Fruit fly (Drosophila melanogaster) whole organism, embryonic: ENCODE data around the gene CG10283.
A peak's percentile ranks its signal among the peaks of the same experiment; 100 is the strongest.

Experiments used
- ATbp ChIP-seq: fragments of 200-800 bp; sonication (Bioruptor generic); optimal IDR thresholded peaks from 2 replicates; lab custom pipeline; 2017; ENCODE audit warnings: missing biosample characterization, mild to moderate bottlenecking, missing genetic modification characterization, missing genetic modification reagents
- Atf-2 ChIP-seq: fragments of 200-800 bp; sonication (Bioruptor generic); optimal IDR thresholded peaks from 2 replicates; lab custom pipeline; 2016; ENCODE audit warnings: missing biosample characterization, missing genetic modification characterization
- C15 ChIP-seq: fragments of 200-800 bp; sonication (Bioruptor generic); IDR thresholded peaks from 3 replicates; pipeline ENCODE4 v1.3.6; 2022; ENCODE audit warnings: missing biosample characterization, missing genetic modification characterization
- CG10147 ChIP-seq: fragments of 200-800 bp; sonication (Bioruptor generic); optimal IDR thresholded peaks from 2 replicates; lab custom pipeline; 2019; ENCODE audit warnings: missing biosample characterization, mild to moderate bottlenecking, missing genetic modification characterization, moderate library complexity
- CG1024 ChIP-seq: fragments of 200-800 bp; sonication (Bioruptor generic); IDR thresholded peaks from 2 replicates; pipeline ENCODE4 v1.3.6; 2022; ENCODE audit warnings: missing biosample characterization, missing genetic modification characterization
- CG10431 ChIP-seq: fragments of 200-800 bp; sonication (Bioruptor generic); optimal IDR thresholded peaks from 3 replicates; lab custom pipeline; 2018; ENCODE audit warnings: missing biosample characterization, mild to moderate bottlenecking, missing genetic modification characterization
- CG10565 ChIP-seq: fragments of 200-800 bp; sonication (Bioruptor generic); optimal IDR thresholded peaks from 3 replicates; lab custom pipeline; 2016; ENCODE audit warnings: missing biosample characterization, mild to moderate bottlenecking, missing genetic modification characterization
- CG1233 ChIP-seq: fragments of 200-800 bp; sonication (Bioruptor generic); optimal IDR thresholded peaks from 4 replicates; lab custom pipeline; 2018; ENCODE audit warnings: missing biosample characterization, mild to moderate bottlenecking, missing genetic modification characterization
- CG13424 ChIP-seq: fragments of 200-800 bp; sonication (Bioruptor generic); optimal IDR thresholded peaks from 2 replicates; lab custom pipeline; 2019; ENCODE audit warnings: missing biosample characterization, mild to moderate bottlenecking, missing genetic modification characterization, moderate library complexity
- CG14441 ChIP-seq: fragments of 200-800 bp; sonication (Bioruptor generic); IDR thresholded peaks from 2 replicates; pipeline ENCODE4 v1.3.6; 2022; ENCODE audit warnings: missing biosample characterization, missing genetic modification characterization
- CG16779 ChIP-seq: fragments of 200-800 bp; sonication (Bioruptor generic); IDR thresholded peaks from 2 replicates; pipeline ENCODE4 v1.3.6; 2022; ENCODE audit warnings: missing biosample characterization, missing genetic modification characterization
- CG16863 ChIP-seq: fragments of 200-800 bp; sonication (Bioruptor generic); optimal IDR thresholded peaks from 3 replicates; lab custom pipeline; 2016; ENCODE audit warnings: missing biosample characterization, missing genetic modification characterization
- CG18599 ChIP-seq: fragments of 200-800 bp; sonication (Bioruptor generic); optimal IDR thresholded peaks from 3 replicates; lab custom pipeline; 2017; ENCODE audit warnings: missing biosample characterization, missing genetic modification characterization, mild to moderate bottlenecking, moderate library complexity, missing genetic modification reagents
- CG18619 ChIP-seq: fragments of 200-800 bp; sonication (Bioruptor generic); optimal IDR thresholded peaks from 3 replicates; lab custom pipeline; 2017; ENCODE audit warnings: missing biosample characterization, mild to moderate bottlenecking, missing genetic modification characterization
- CG18764 ChIP-seq: fragments of 200-800 bp; sonication (Bioruptor generic); optimal IDR thresholded peaks from 3 replicates; lab custom pipeline; 2016; ENCODE audit warnings: missing biosample characterization, missing genetic modification characterization
- CG2889 ChIP-seq: fragments of 200-800 bp; sonication (Bioruptor generic); IDR thresholded peaks from 3 replicates; pipeline ENCODE4 v1.3.6; 2022; ENCODE audit warnings: missing biosample characterization, missing genetic modification characterization
- CG30431 ChIP-seq: fragments of 200-800 bp; sonication (Bioruptor generic); optimal IDR thresholded peaks from 2 replicates; lab custom pipeline; 2017; ENCODE audit warnings: missing biosample characterization, missing genetic modification characterization
- CG31388 ChIP-seq: fragments of 200-800 bp; sonication (Bioruptor generic); optimal IDR thresholded peaks from 2 replicates; lab custom pipeline; 2016; ENCODE audit warnings: missing biosample characterization, missing genetic modification characterization
- CG31441 ChIP-seq: fragments of 200-800 bp; sonication (Bioruptor generic); IDR thresholded peaks from 2 replicates; pipeline ENCODE4 v1.3.6; 2022; ENCODE audit warnings: missing biosample characterization, missing genetic modification characterization
- CG32772 ChIP-seq: fragments of 200-800 bp; sonication (Bioruptor generic); IDR thresholded peaks from 2 replicates; pipeline ENCODE4 v1.3.6; 2022; ENCODE audit warnings: missing biosample characterization, missing genetic modification characterization
- CG3838 ChIP-seq: fragments of 200-800 bp; sonication (Bioruptor generic); optimal IDR thresholded peaks from 3 replicates; lab custom pipeline; 2016; ENCODE audit warnings: missing biosample characterization, missing genetic modification characterization
- CG7271 ChIP-seq: fragments of 200-800 bp; sonication (Bioruptor generic); optimal IDR thresholded peaks from 2 replicates; lab custom pipeline; 2018; ENCODE audit warnings: missing biosample characterization, mild to moderate bottlenecking, missing genetic modification characterization, moderate library complexity
- CG7556 ChIP-seq: fragments of 200-800 bp; sonication (Bioruptor generic); optimal IDR thresholded peaks from 2 replicates; lab custom pipeline; 2017; ENCODE audit warnings: missing biosample characterization, mild to moderate bottlenecking, missing genetic modification characterization
- CG8924 ChIP-seq: fragments of 200-800 bp; optimal IDR thresholded peaks from 3 replicates; lab custom pipeline; 2019; ENCODE audit warnings: missing biosample characterization, mild to moderate bottlenecking, missing genetic modification characterization, moderate library complexity
- CkIIα-i1 ChIP-seq: fragments of 200-800 bp; sonication (Bioruptor generic); IDR thresholded peaks from 2 replicates; pipeline ENCODE4 v1.3.6; 2022; ENCODE audit warnings: missing biosample characterization, missing genetic modification characterization
- D ChIP-seq, 2 experiments: fragments of 200-800 bp in 1 of 2; fragments of >200 bp in 1 of 2; sonication (Bioruptor generic) in 1 of 2; optimal IDR thresholded peaks; 2 replicates in 1 of 2; 3 replicates in 1 of 2; lab custom pipeline; 2017; ENCODE audit warnings: mild to moderate bottlenecking in 1 of 2, missing biosample characterization in 1 of 2, missing genetic modification characterization in 1 of 2, missing genetic modification reagents in 1 of 2
- Dfd ChIP-seq, 2 experiments: fragments of >200 bp; optimal IDR thresholded peaks; 2 replicates each; lab custom pipeline; 2017; ENCODE audit warnings: missing biosample characterization in 2 of 2, missing genetic modification characterization in 2 of 2
- Fer1 ChIP-seq: fragments of 200-800 bp; sonication (Bioruptor generic); optimal IDR thresholded peaks from 2 replicates; lab custom pipeline; 2017; ENCODE audit warnings: missing biosample characterization, mild to moderate bottlenecking, missing genetic modification characterization
- Fer2 ChIP-seq: fragments of 200-800 bp; sonication (Bioruptor generic); optimal IDR thresholded peaks from 2 replicates; lab custom pipeline; 2018; ENCODE audit warnings: missing biosample characterization, mild to moderate bottlenecking, missing genetic modification characterization, moderate library complexity
- HHEX ChIP-seq: fragments of 200-800 bp; sonication (Bioruptor generic); optimal IDR thresholded peaks from 3 replicates; lab custom pipeline; 2017; ENCODE audit warnings: missing biosample characterization, mild to moderate bottlenecking, missing genetic modification characterization, missing genetic modification reagents
- Hey ChIP-seq: fragments of 200-800 bp; sonication (Bioruptor generic); optimal IDR thresholded peaks from 3 replicates; lab custom pipeline; 2018; ENCODE audit warnings: missing biosample characterization, mild to moderate bottlenecking, missing genetic modification characterization
- NC2β ChIP-seq: fragments of 200-800 bp; sonication (Bioruptor generic); optimal IDR thresholded peaks from 2 replicates; lab custom pipeline; 2016; ENCODE audit warnings: missing biosample characterization, missing genetic modification characterization
- Nf-YA ChIP-seq: fragments of 200-800 bp; sonication (Bioruptor generic); IDR thresholded peaks from 2 replicates; pipeline ENCODE4 v1.3.6; 2022; ENCODE audit warnings: missing biosample characterization, missing genetic modification characterization
- Poxn ChIP-seq: fragments of 200-800 bp; sonication (Bioruptor generic); IDR thresholded peaks from 2 replicates; pipeline ENCODE4 v1.3.6; 2022; ENCODE audit warnings: missing biosample characterization, missing genetic modification characterization
- Scr ChIP-seq: fragments of 200-800 bp; sonication (Bioruptor generic); IDR thresholded peaks from 2 replicates; pipeline ENCODE4 v1.3.6; 2022; ENCODE audit warnings: missing biosample characterization, missing genetic modification characterization; ENCODE audit not compliant: partially characterized antibody
- Sry-β ChIP-seq: fragments of 200-800 bp; sonication (Bioruptor generic); optimal IDR thresholded peaks from 2 replicates; lab custom pipeline; 2018; ENCODE audit warnings: missing biosample characterization, mild to moderate bottlenecking, missing genetic modification characterization, moderate library complexity
- Xbp1 ChIP-seq: fragments of 200-800 bp; sonication (Bioruptor generic); optimal IDR thresholded peaks from 3 replicates; lab custom pipeline; 2016; ENCODE audit warnings: missing biosample characterization, mild to moderate bottlenecking, missing genetic modification characterization
- ab ChIP-seq: fragments of 200-800 bp; sonication (Bioruptor generic); optimal IDR thresholded peaks from 2 replicates; lab custom pipeline; 2016; ENCODE audit warnings: missing biosample characterization, missing genetic modification characterization
- bsh ChIP-seq, 2 experiments: fragments of 200-800 bp; sonication (Bioruptor generic); optimal IDR thresholded peaks; 2 replicates each; lab custom pipeline; 2017 to 2018; ENCODE audit warnings: mild to moderate bottlenecking in 2 of 2, missing biosample characterization in 2 of 2, missing genetic modification characterization in 2 of 2, moderate library complexity in 1 of 2
- chif ChIP-seq, 2 experiments: fragments of 200-800 bp; sonication (Bioruptor generic); optimal IDR thresholded peaks; 3 replicates each; lab custom pipeline; 2016; ENCODE audit warnings: missing biosample characterization in 2 of 2, missing genetic modification characterization in 2 of 2
- dmrt11E ChIP-seq: fragments of 200-800 bp; sonication (Bioruptor generic); optimal IDR thresholded peaks from 3 replicates; lab custom pipeline; 2018; ENCODE audit warnings: missing biosample characterization, mild to moderate bottlenecking, missing genetic modification characterization, moderate library complexity
- dysf ChIP-seq: fragments of 200-800 bp; sonication (Bioruptor generic); IDR thresholded peaks from 3 replicates; pipeline ENCODE4 v1.3.6; 2022; ENCODE audit warnings: missing biosample characterization, missing genetic modification characterization
- fd3F ChIP-seq: fragments of 200-800 bp; sonication (Bioruptor generic); optimal IDR thresholded peaks from 2 replicates; lab custom pipeline; 2018; ENCODE audit warnings: missing biosample characterization, mild to moderate bottlenecking, missing genetic modification characterization, moderate library complexity
- grn ChIP-seq: fragments of 200-800 bp; sonication (Bioruptor generic); optimal IDR thresholded peaks from 3 replicates; lab custom pipeline; 2017; ENCODE audit warnings: missing biosample characterization, missing genetic modification characterization
- nerfin-2 ChIP-seq: fragments of 200-800 bp; sonication (Bioruptor generic); IDR thresholded peaks from 2 replicates; pipeline ENCODE4 v1.3.6; 2022; ENCODE audit warnings: missing biosample characterization, missing genetic modification characterization; ENCODE audit not compliant: partially characterized antibody
- otp ChIP-seq: fragments of 200-800 bp; sonication (Bioruptor generic); IDR thresholded peaks from 3 replicates; pipeline ENCODE4, ENCODE4 v1.3.6; 2022; ENCODE audit warnings: missing biosample characterization, missing genetic modification characterization
- pho ChIP-seq: fragments of 200-800 bp; sonication (Bioruptor generic); optimal IDR thresholded peaks from 2 replicates; lab custom pipeline; 2016; ENCODE audit warnings: missing biosample characterization, missing genetic modification characterization
- run ChIP-seq: fragments of 200-800 bp; sonication (Bioruptor generic); optimal IDR thresholded peaks from 3 replicates; lab custom pipeline; 2018; ENCODE audit warnings: missing biosample characterization, mild to moderate bottlenecking, missing genetic modification characterization
- stwl ChIP-seq: fragments of 200-800 bp; sonication (Bioruptor generic); optimal IDR thresholded peaks from 3 replicates; lab custom pipeline; 2018; ENCODE audit warnings: missing biosample characterization, mild to moderate bottlenecking, missing genetic modification characterization, moderate library complexity
- tap ChIP-seq: fragments of 200-800 bp; optimal IDR thresholded peaks from 3 replicates; lab custom pipeline; 2019; ENCODE audit warnings: missing biosample characterization, mild to moderate bottlenecking, missing genetic modification characterization, moderate library complexity

CG10283 gene

DNA sequence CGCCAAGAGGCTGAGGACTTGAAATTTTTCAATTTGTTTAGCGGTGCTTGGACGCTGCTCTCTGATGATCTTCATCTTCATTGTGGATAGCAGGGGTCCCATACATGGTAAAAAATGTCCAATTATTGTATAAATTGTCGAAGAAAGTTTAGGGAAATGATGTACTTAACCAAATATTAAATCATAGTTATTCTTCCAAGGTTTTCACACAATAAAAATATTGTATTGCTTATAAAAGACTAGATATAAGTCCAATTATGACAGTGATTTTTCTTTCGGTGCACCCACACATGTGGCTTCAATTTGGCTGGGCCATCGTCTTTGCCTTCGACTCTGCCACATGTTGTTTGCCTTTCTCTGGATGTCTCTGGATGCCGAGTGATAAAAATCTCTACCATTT lies 20.6 kb upstream of the CG10283 start (continued):
- TF ChIP-seq CG31388 (GFP tag; lab: Kevin White, UChicago) (no peak), Scr (no peak), tap (peak; percentile 46), fd3F (GFP tag; lab: Kevin White, UChicago) (no peak), stwl (tag; lab: Kevin White, UChicago) (peak; percentile 4), CG16863 (peak; percentile 49), CG10431 (no peak), Fer2 (tag; lab: Kevin White, UChicago) (no peak), D (optimal IDR thresholded peaks at IDR 0.05; lab: Kevin White, UChicago) (no peak), D (GFP tag; optimal IDR thresholded peaks at IDR 0.05; lab: Kevin White, UChicago) (peak; percentile 52), pho (GFP tag; lab: Kevin White, UChicago) (no peak), Poxn (GFP tag; lab: Robert Waterston, UW) (no peak), CG2889 (GFP tag; lab: Robert Waterston, UW) (no peak), dmrt11E (tag; lab: Kevin White, UChicago) (peak; percentile 84), grn (GFP tag; lab: Kevin White, UChicago) (no peak), CG31441 (GFP tag; lab: Robert Waterston, UW) (peak; percentile 47; the same call in 1 of the 2 replicates), Dfd (GFP tag; optimal IDR thresholded peaks at IDR 0.05; lab: Kevin White, UChicago) (no peak), Xbp1 (peak; percentile 54), CG7271 (tag; lab: Kevin White, UChicago) (no peak), CG1233 (GFP tag; lab: Kevin White, UChicago) (peak; percentile 23), CG14441 (GFP tag; lab: Robert Waterston, UW) (peak; percentile 61), CG10565 (GFP tag; lab: Kevin White, UChicago) (no peak), CG8924 (tag; lab: Kevin White, UChicago) (peak; percentile 63), Fer1 (no peak), CG13424 (peak; percentile 55), chif (GFP tag; optimal IDR thresholded peaks at IDR 0.05; lab: Kevin White, UChicago) (peak; percentile 50 to 63), Atf-2 (GFP tag; lab: Kevin White, UChicago) (peak; percentile 2), Nf-YA (GFP tag; lab: Robert Waterston, UW) (no peak), Sry-β (GFP tag; lab: Kevin White, UChicago) (no peak), CG7556 (GFP tag; lab: Kevin White, UChicago) (peak; percentile 28), Hey (tag; lab: Kevin White, UChicago) (no peak), ATbp (GFP tag; lab: Kevin White, UChicago) (peak; percentile 52), HHEX (GFP tag; lab: Kevin White, UChicago) (peak; percentile 27), ab (GFP tag; lab: Kevin White, UChicago) (no peak), NC2β (GFP tag; lab: Kevin White, UChicago) (peak; percentile 23), dysf (GFP tag; lab: Robert Waterston, UW) (peak; percentile 44; the same call in 1 of the 3 replicates), CG30431 (peak; percentile 49), CG3838 (GFP tag; lab: Kevin White, UChicago) (no peak), otp (GFP tag; lab: Robert Waterston, UW) (peak; percentile 62; the same call in 1 of the 3 replicates), bsh (GFP tag; optimal IDR thresholded peaks at IDR 0.05; lab: Kevin White, UChicago) (peak; percentile 43 to 63), CG10147 (GFP tag; lab: Kevin White, UChicago) (no peak), CG18619 (no peak), CG1024 (GFP tag; lab: Robert Waterston, UW) (0 out of 2 replicates have a peak, but pooled peaks have one; percentile 25), CG18764 (GFP tag; lab: Kevin White, UChicago) (peak; percentile 16), nerfin-2 (GFP tag; lab: Robert Waterston, UW) (no peak), run (tag; lab: Kevin White, UChicago) (peak; percentile 3), CG16779 (GFP tag; lab: Robert Waterston, UW) (no peak), C15 (GFP tag; lab: Robert Waterston, UW) (no peak), CG32772 (peak; percentile 50), CG18599 (GFP tag; lab: Kevin White, UChicago) (peak; percentile 25), CkIIα-i1 (no peak)
